Worm (Caenorhabditis elegans): ENCODE results near the gene C14A4.6.

ce11 chrII:10612743-10613142, 18.2 kb upstream of the C14A4.6 start, which contains the start of gene C14A4.12:
- TF ChIP-seq ama-1 (optimal IDR thresholded peaks at IDR 0.05): no peak
- TF ChIP-seq F13C5.2 (tag; optimal IDR thresholded peaks at IDR 0.05): no peak
- no peak for TF ChIP-seq aly-1 (tag; optimal IDR thresholded peaks at IDR 0.05)
- no peak for TF ChIP-seq tbx-37 (GFP tag; conservative IDR thresholded peaks at IDR 0.05)
- TF ChIP-seq tra-4 (tag; optimal IDR thresholded peaks at IDR 0.05): no peak
- no peak for TF ChIP-seq flt-1 (GFP tag; IDR thresholded peaks at IDR 0.05)
- no peak for TF ChIP-seq tbx-11 (GFP tag; IDR thresholded peaks at IDR 0.05)
- no peak for TF ChIP-seq sea-1 (GFP tag; conservative IDR thresholded peaks at IDR 0.05)
- no peak for TF ChIP-seq hmg-4 (GFP tag; optimal IDR thresholded peaks at IDR 0.05)
- no peak for TF ChIP-seq ceh-36 (tag; optimal IDR thresholded peaks at IDR 0.05)
- no peak for TF ChIP-seq pes-1 (GFP tag; IDR thresholded peaks at IDR 0.05)
- no peak for TF ChIP-seq scrt-1 (GFP tag; IDR thresholded peaks at IDR 0.05)

Measured in whole organism, early embryonic.